Fruit fly (Drosophila melanogaster) whole organism, embryonic: ENCODE measurements around the gene CG43980.

Source experiments
- Ada2b ChIP-seq: fragments of 200-800 bp; sonication (Bioruptor generic); IDR thresholded peaks from 2 replicates; pipeline ENCODE4 v1.3.6; 2022; ENCODE audit warnings: missing biosample characterization, missing genetic modification characterization
- Bdp1 ChIP-seq: fragments of 200-800 bp; sonication (Bioruptor generic); optimal IDR thresholded peaks from 3 replicates; lab custom pipeline; 2016; ENCODE audit warnings: missing biosample characterization, missing genetic modification characterization
- CG11695 ChIP-seq: fragments of 200-800 bp; sonication (Bioruptor generic); IDR thresholded peaks from 3 replicates; pipeline ENCODE4 v1.3.6; 2022; ENCODE audit warnings: missing biosample characterization, missing genetic modification characterization
- CG11723 ChIP-seq: fragments of 200-800 bp; sonication (Bioruptor generic); optimal IDR thresholded peaks from 2 replicates; lab custom pipeline; 2017; ENCODE audit warnings: missing biosample characterization, mild to moderate bottlenecking, missing genetic modification characterization
- CG14050 ChIP-seq: fragments of 200-800 bp; sonication (Bioruptor generic); IDR thresholded peaks from 3 replicates; pipeline ENCODE4 v1.3.6; 2022; ENCODE audit warnings: missing biosample characterization, missing genetic modification characterization
- CG14710 ChIP-seq: fragments of 200-800 bp; sonication (Bioruptor generic); optimal IDR thresholded peaks from 3 replicates; lab custom pipeline; 2019; ENCODE audit warnings: missing biosample characterization, mild to moderate bottlenecking, missing genetic modification characterization, moderate library complexity
- CG15073 ChIP-seq: fragments of 200-800 bp; sonication (Bioruptor generic); optimal IDR thresholded peaks from 2 replicates; lab custom pipeline; 2016; ENCODE audit warnings: missing biosample characterization, missing genetic modification characterization
- CG17359 ChIP-seq: fragments of 200-800 bp; sonication (Bioruptor generic); optimal IDR thresholded peaks from 3 replicates; lab custom pipeline; 2018; ENCODE audit warnings: missing biosample characterization, mild to moderate bottlenecking, missing genetic modification characterization, moderate library complexity
- CG17802 ChIP-seq: fragments of 200-800 bp; sonication (Bioruptor generic); optimal IDR thresholded peaks from 2 replicates; lab custom pipeline; 2018; ENCODE audit warnings: missing biosample characterization, mild to moderate bottlenecking, missing genetic modification characterization, moderate library complexity
- CG17912 ChIP-seq: fragments of 200-800 bp; sonication (Bioruptor generic); optimal IDR thresholded peaks from 2 replicates; lab custom pipeline; 2018; ENCODE audit warnings: missing biosample characterization, mild to moderate bottlenecking, missing genetic modification characterization
- CG2129 ChIP-seq: fragments of 200-800 bp; sonication (Bioruptor generic); IDR thresholded peaks from 2 replicates; pipeline ENCODE4 v1.3.6; 2022; ENCODE audit warnings: missing biosample characterization, missing genetic modification characterization; ENCODE audit not compliant: partially characterized antibody
- CG2678 ChIP-seq: fragments of 200-800 bp; sonication (Bioruptor generic); optimal IDR thresholded peaks from 3 replicates; lab custom pipeline; 2019; ENCODE audit warnings: missing biosample characterization, mild to moderate bottlenecking, missing genetic modification characterization, moderate library complexity
- CG30020 ChIP-seq: fragments of 200-800 bp; optimal IDR thresholded peaks from 2 replicates; lab custom pipeline; 2019; ENCODE audit warnings: missing biosample characterization, mild to moderate bottlenecking, missing genetic modification characterization, moderate library complexity
- CG31224 ChIP-seq: fragments of 200-800 bp; sonication (Bioruptor generic); IDR thresholded peaks from 2 replicates; pipeline ENCODE4 v1.3.6; 2022; ENCODE audit warnings: missing biosample characterization, missing genetic modification characterization
- CG6654 ChIP-seq: fragments of 200-800 bp; sonication (Bioruptor generic); optimal IDR thresholded peaks from 2 replicates; lab custom pipeline; 2017; ENCODE audit warnings: missing biosample characterization, mild to moderate bottlenecking, missing genetic modification characterization
- CG7839 ChIP-seq: fragments of 200-800 bp; sonication (Bioruptor generic); optimal IDR thresholded peaks from 3 replicates; lab custom pipeline; 2018; ENCODE audit warnings: missing biosample characterization, mild to moderate bottlenecking, missing genetic modification characterization, moderate library complexity
- CG7928 ChIP-seq: fragments of 200-800 bp; sonication (Bioruptor generic); optimal IDR thresholded peaks from 2 replicates; lab custom pipeline; 2017; ENCODE audit warnings: missing biosample characterization, mild to moderate bottlenecking, missing genetic modification characterization
- CG9932 ChIP-seq: fragments of 200-800 bp; sonication (Bioruptor generic); IDR thresholded peaks from 2 replicates; pipeline ENCODE4 v1.3.6; 2022; ENCODE audit warnings: missing biosample characterization, missing genetic modification characterization
- CHES-1-like ChIP-seq: fragments of 200-800 bp; sonication (Bioruptor generic); optimal IDR thresholded peaks from 2 replicates; lab custom pipeline; 2016; ENCODE audit warnings: missing biosample characterization, missing genetic modification characterization
- Dbx ChIP-seq: fragments of 200-800 bp; sonication (Bioruptor generic); IDR thresholded peaks from 3 replicates; pipeline ENCODE4 v1.3.6; 2022; ENCODE audit warnings: missing biosample characterization, missing genetic modification characterization
- Dek ChIP-seq: fragments of 200-800 bp; sonication (Bioruptor generic); optimal IDR thresholded peaks from 3 replicates; lab custom pipeline; 2019; ENCODE audit warnings: missing biosample characterization, mild to moderate bottlenecking, missing genetic modification characterization, moderate library complexity
- E2f1 ChIP-seq: fragments of 200-800 bp; sonication (Bioruptor generic); IDR thresholded peaks from 2 replicates; pipeline ENCODE4 v1.3.6; 2022; ENCODE audit warnings: missing biosample characterization, missing genetic modification characterization
- H2.0 ChIP-seq: fragments of 200-800 bp; sonication (Bioruptor generic); IDR thresholded peaks from 2 replicates; pipeline ENCODE4 v1.3.6; 2022; ENCODE audit warnings: missing biosample characterization, missing genetic modification characterization
- HLH3B ChIP-seq: fragments of 200-800 bp; sonication (Bioruptor generic); IDR thresholded peaks from 2 replicates; pipeline ENCODE4 v1.3.6; 2022; ENCODE audit warnings: missing biosample characterization, missing genetic modification characterization
- HLH4C ChIP-seq: fragments of 200-800 bp; sonication (Bioruptor generic); IDR thresholded peaks from 3 replicates; pipeline ENCODE4 v1.3.6; 2022; ENCODE audit warnings: missing biosample characterization, missing genetic modification characterization; ENCODE audit not compliant: partially characterized antibody
- Hey ChIP-seq: fragments of 200-800 bp; sonication (Bioruptor generic); optimal IDR thresholded peaks from 3 replicates; lab custom pipeline; 2018; ENCODE audit warnings: missing biosample characterization, mild to moderate bottlenecking, missing genetic modification characterization
- HmgD ChIP-seq: fragments of 200-800 bp; sonication (Bioruptor generic); optimal IDR thresholded peaks from 3 replicates; lab custom pipeline; 2016; ENCODE audit warnings: missing biosample characterization, missing genetic modification characterization
- Hr3 ChIP-seq: fragments of 200-800 bp; sonication (Bioruptor generic); optimal IDR thresholded peaks from 3 replicates; lab custom pipeline; 2016; ENCODE audit warnings: missing biosample characterization, missing genetic modification characterization
- Lhr ChIP-seq: fragments of 200-800 bp; sonication (Bioruptor generic); optimal IDR thresholded peaks from 3 replicates; lab custom pipeline; 2017; ENCODE audit warnings: mild to moderate bottlenecking, missing biosample characterization, missing genetic modification reagents, missing genetic modification characterization
- NK7.1 ChIP-seq: fragments of 200-800 bp; sonication (Bioruptor generic); optimal IDR thresholded peaks from 3 replicates; lab custom pipeline; 2016; ENCODE audit warnings: missing biosample characterization, missing genetic modification characterization
- Ptx1 ChIP-seq: fragments of 200-800 bp; sonication (Bioruptor generic); IDR thresholded peaks from 2 replicates; pipeline ENCODE4 v1.3.6; 2022; ENCODE audit warnings: missing biosample characterization, missing genetic modification characterization
- Sin3A ChIP-seq: fragments of >200 bp; optimal IDR thresholded peaks from 2 replicates; lab custom pipeline; 2018
- Spps ChIP-seq: fragments of 200-800 bp; sonication (Bioruptor generic); optimal IDR thresholded peaks from 2 replicates; lab custom pipeline; 2018; ENCODE audit warnings: missing biosample characterization, mild to moderate bottlenecking, missing genetic modification characterization
- Xbp1 ChIP-seq: fragments of 200-800 bp; sonication (Bioruptor generic); optimal IDR thresholded peaks from 3 replicates; lab custom pipeline; 2016; ENCODE audit warnings: missing biosample characterization, mild to moderate bottlenecking, missing genetic modification characterization
- YL-1 ChIP-seq: fragments of 200-800 bp; sonication (Bioruptor generic); optimal IDR thresholded peaks from 3 replicates; lab custom pipeline; 2017; ENCODE audit warnings: missing biosample characterization, mild to moderate bottlenecking, missing genetic modification characterization
- az2 ChIP-seq: fragments of 200-800 bp; sonication (Bioruptor generic); optimal IDR thresholded peaks from 3 replicates; lab custom pipeline; 2016; ENCODE audit warnings: missing biosample characterization, missing genetic modification characterization
- crc ChIP-seq: fragments of 200-800 bp; sonication (Bioruptor generic); optimal IDR thresholded peaks from 2 replicates; lab custom pipeline; 2016; ENCODE audit warnings: missing biosample characterization, missing genetic modification characterization
- esg ChIP-seq: fragments of 200-800 bp; sonication (Bioruptor generic); conservative IDR thresholded peaks from 2 replicates; pipeline ENCODE4 v1.3.6; 2022; ENCODE audit warnings: missing biosample characterization, missing genetic modification characterization
- fd3F ChIP-seq: fragments of 200-800 bp; sonication (Bioruptor generic); optimal IDR thresholded peaks from 2 replicates; lab custom pipeline; 2018; ENCODE audit warnings: missing biosample characterization, mild to moderate bottlenecking, missing genetic modification characterization, moderate library complexity
- hth ChIP-seq: fragments of >200 bp; optimal IDR thresholded peaks from 2 replicates; lab custom pipeline; 2017; ENCODE audit warnings: inconsistent platforms
- klu ChIP-seq: fragments of 200-800 bp; sonication (Bioruptor generic); IDR thresholded peaks from 2 replicates; pipeline ENCODE4 v1.3.6; 2022; ENCODE audit warnings: missing biosample characterization, missing genetic modification characterization
- lola ChIP-seq, 3 experiments: fragments of >200 bp in 2 of 3; fragments of 200-800 bp in 1 of 3; sonication (Bioruptor generic) in 1 of 3; optimal IDR thresholded peaks; 2 replicates each; lab custom pipeline; 2017 to 2019; ENCODE audit warnings: missing biosample characterization in 3 of 3, missing genetic modification characterization in 3 of 3, mild to moderate bottlenecking in 1 of 3, moderate library complexity in 1 of 3
- luna ChIP-seq: fragments of 200-800 bp; sonication (Bioruptor generic); optimal IDR thresholded peaks from 2 replicates; lab custom pipeline; 2016; ENCODE audit warnings: missing biosample characterization, missing genetic modification characterization
- pita ChIP-seq: fragments of 200-800 bp; sonication (Bioruptor generic); optimal IDR thresholded peaks from 2 replicates; lab custom pipeline; 2017; ENCODE audit warnings: missing biosample characterization, mild to moderate bottlenecking, missing genetic modification characterization
- psq ChIP-seq: fragments of 200-800 bp; sonication (Bioruptor generic); optimal IDR thresholded peaks from 2 replicates; lab custom pipeline; 2017; ENCODE audit warnings: missing biosample characterization, missing genetic modification characterization
- pum ChIP-seq: fragments of 200-800 bp; sonication (Bioruptor generic); optimal IDR thresholded peaks from 2 replicates; lab custom pipeline; 2016; ENCODE audit warnings: missing biosample characterization, missing genetic modification characterization
- schlank ChIP-seq: fragments of 200-800 bp; sonication (Bioruptor generic); optimal IDR thresholded peaks from 2 replicates; lab custom pipeline; 2018; ENCODE audit warnings: missing biosample characterization, mild to moderate bottlenecking, missing genetic modification characterization
- sd ChIP-seq: fragments of 200-800 bp; sonication (Bioruptor generic); optimal IDR thresholded peaks from 3 replicates; lab custom pipeline; 2018; ENCODE audit warnings: missing biosample characterization, mild to moderate bottlenecking, missing genetic modification characterization, moderate library complexity
- sisA ChIP-seq: fragments of 200-800 bp; sonication (Bioruptor generic); IDR thresholded peaks from 2 replicates; pipeline ENCODE4 v1.3.6; 2022; ENCODE audit warnings: missing biosample characterization, missing genetic modification characterization
- slp2 ChIP-seq: fragments of 200-800 bp; sonication (Bioruptor generic); optimal IDR thresholded peaks from 2 replicates; lab custom pipeline; 2016; ENCODE audit warnings: missing biosample characterization, missing genetic modification characterization
- sug ChIP-seq: fragments of 200-800 bp; optimal IDR thresholded peaks from 2 replicates; lab custom pipeline; 2019; ENCODE audit warnings: missing biosample characterization, mild to moderate bottlenecking, missing genetic modification characterization, moderate library complexity
- zf30C ChIP-seq: fragments of 200-800 bp; sonication (Bioruptor generic); optimal IDR thresholded peaks from 3 replicates; lab custom pipeline; 2018; ENCODE audit warnings: missing biosample characterization, mild to moderate bottlenecking, missing genetic modification characterization

CG43980 gene

dm6 chr3L:21679687-21680086 is 34.9 kb downstream of the CG43980 start, which contains the start of the genes Als2 and CG11248 (continued):
- TF ChIP-seq CG11695 (GFP tag; lab: Robert Waterston, UW) (no peak; the same call in 2 of the 3 replicates), CG15073 (no peak), YL-1 (peak; percentile 65), Bdp1 (peak; percentile 42), CG17912 (no peak), CG6654 (GFP tag; lab: Kevin White, UChicago) (peak; percentile 27), CG7928 (no peak), luna (GFP tag; lab: Kevin White, UChicago) (peak; percentile 47), sd (tag; lab: Kevin White, UChicago) (no peak), sug (tag; lab: Kevin White, UChicago) (no peak), Xbp1 (GFP tag; lab: Kevin White, UChicago) (peak; percentile 86), zf30C (GFP tag; lab: Kevin White, UChicago) (no peak), klu (GFP tag; lab: Robert Waterston, UW) (peak; percentile 20; the same call in 1 of the 2 replicates), crc (peak; percentile 12), Ptx1 (GFP tag; lab: Robert Waterston, UW) (peak; percentile 80), HLH4C (GFP tag; lab: Robert Waterston, UW) (no peak), esg (GFP tag; lab: Robert Waterston, UW) (peak; percentile 62), CG2678 (tag; lab: Kevin White, UChicago) (peak; percentile 82), HLH3B (GFP tag; lab: Robert Waterston, UW) (peak; percentile 54; the same call in 1 of the 2 replicates), E2f1 (GFP tag; lab: Robert Waterston, UW) (peak; percentile 63), sisA (GFP tag; lab: Robert Waterston, UW) (peak; percentile 76), H2.0 (GFP tag; lab: Robert Waterston, UW) (peak; percentile 56; the same call in 1 of the 2 replicates), CG17359 (tag; lab: Kevin White, UChicago) (peak; percentile 59), CG2129 (GFP tag; lab: Robert Waterston, UW) (no peak), CG17802 (tag; lab: Kevin White, UChicago) (peak; percentile 50), Sin3A (lab: Kevin White, UChicago) (peak; percentile 6), CG31224 (GFP tag; lab: Robert Waterston, UW) (peak; percentile 34; the same call in 1 of the 2 replicates), slp2 (GFP tag; lab: Kevin White, UChicago) (peak; percentile 64), Hr3 (GFP tag; lab: Kevin White, UChicago) (peak; percentile 76), schlank (tag; lab: Kevin White, UChicago) (no peak), az2 (GFP tag; lab: Kevin White, UChicago) (peak; percentile 77), CG14050 (GFP tag; lab: Robert Waterston, UW) (peak; percentile 47; the same call in 1 of the 3 replicates), Dbx (GFP tag; lab: Robert Waterston, UW) (peak; percentile 70), CG9932 (GFP tag; lab: Robert Waterston, UW) (peak; percentile 82), CHES-1-like (GFP tag; lab: Kevin White, UChicago) (peak; percentile 77), Hey (tag; lab: Kevin White, UChicago) (no peak), pum (GFP tag; lab: Kevin White, UChicago) (peak; percentile 76), fd3F (GFP tag; lab: Kevin White, UChicago) (peak; percentile 70), CG11723 (peak; percentile 27), NK7.1 (peak; percentile 20), Lhr (peak; percentile 71), Spps (tag; lab: Kevin White, UChicago) (peak; percentile 53), pita (GFP tag; lab: Kevin White, UChicago) (no peak), HmgD (GFP tag; lab: Kevin White, UChicago) (no peak), CG30020 (peak; percentile 84), hth (no peak), lola (GFP tag; optimal IDR thresholded peaks at IDR 0.05; lab: Kevin White, UChicago) (peak in 1 of 3 experiments; percentile 82), CG7839 (tag; lab: Kevin White, UChicago) (peak; percentile 81), psq (GFP tag; lab: Kevin White, UChicago) (no peak), Dek (tag; lab: Kevin White, UChicago) (no peak), CG14710 (tag; lab: Kevin White, UChicago) (peak; percentile 88), Ada2b (peak; percentile 62)
